Worm (Caenorhabditis elegans): ENCODE measurements around the gene B0281.4.
"Not testable (repeated sequence)": the region's sequence is repeated elsewhere in the genome, so short reads cannot be mapped to it uniquely, and the experiment has no call there.

DNA sequence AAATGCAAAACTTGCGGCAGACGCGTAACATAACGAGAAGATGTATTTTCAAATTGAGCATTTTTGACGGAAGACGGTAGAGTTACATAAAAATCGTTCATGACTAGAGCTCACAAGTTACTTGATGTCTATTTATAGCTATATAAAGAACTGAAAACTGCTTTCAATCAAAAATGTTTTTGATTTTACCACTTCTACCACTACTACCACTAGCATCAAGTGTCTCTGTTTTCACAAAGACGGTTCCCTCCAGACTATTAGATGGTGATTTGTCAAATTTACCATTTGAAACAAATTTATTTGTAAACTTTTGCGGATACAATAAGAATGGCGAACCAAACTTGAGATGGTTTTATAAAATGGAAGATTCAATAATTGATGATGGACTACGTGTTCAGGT, 16.0 kb downstream of the B0281.4 start, which contains the start of gene K09F6.9:
- TF ChIP-seq nhr-237 (tag; optimal IDR thresholded peaks at IDR 0.05); T20F7.1 (GFP tag; optimal IDR thresholded peaks at IDR 0.05); nhr-6 (tag; optimal IDR thresholded peaks at IDR 0.05); nhr-28 (tag; optimal IDR thresholded peaks at IDR 0.05); rbr-2 (tag; optimal IDR thresholded peaks at IDR 0.05); egl-27 (tag; optimal IDR thresholded peaks at IDR 0.05): not testable (repeated sequence)

Data from whole organism, L4 larva.